Worm (Caenorhabditis elegans) whole organism, L3 larva: ENCODE measurements around the gene C23H4.8.

Source experiments
- R02D3.7 ChIP-seq: fragments of 150-350 bp; optimal IDR thresholded peaks from 2 replicates; lab custom pipeline; 2014; ENCODE audit warnings: missing biosample characterization, missing genetic modification characterization
- ZK546.5 ChIP-seq: sonication (generic microtip); optimal IDR thresholded peaks from 2 replicates; lab custom pipeline; 2017; ENCODE audit warnings: missing biosample characterization, missing genetic modification characterization
- ama-1 ChIP-seq: fragments of 150-350 bp; optimal IDR thresholded peaks from 2 replicates; lab custom pipeline; 2018
- ceh-16 ChIP-seq: sonication (generic microtip); optimal IDR thresholded peaks from 2 replicates; lab custom pipeline; 2017; ENCODE audit warnings: missing biosample characterization, missing genetic modification characterization
- ceh-28 ChIP-seq: fragments of 150-350 bp; optimal IDR thresholded peaks from 2 replicates; lab custom pipeline; 2014; ENCODE audit warnings: missing biosample characterization, missing genetic modification reagents, missing genetic modification characterization
- ceh-82 ChIP-seq: fragments of 150-350 bp; optimal IDR thresholded peaks from 2 replicates; lab custom pipeline; 2014; ENCODE audit warnings: missing biosample characterization, missing genetic modification characterization
- ceh-9 ChIP-seq: sonication (generic microtip); optimal IDR thresholded peaks from 2 replicates; lab custom pipeline; 2018; ENCODE audit warnings: missing biosample characterization, missing genetic modification characterization
- daf-12 ChIP-seq: fragments of 150-350 bp; optimal IDR thresholded peaks from 2 replicates; lab custom pipeline; 2014; ENCODE audit warnings: missing biosample characterization, missing genetic modification reagents, missing genetic modification characterization
- egl-27 ChIP-seq: sonication (generic microtip); optimal IDR thresholded peaks from 4 replicates; lab custom pipeline; 2017; ENCODE audit warnings: missing biosample characterization, missing genetic modification reagents, missing genetic modification characterization
- elt-1 ChIP-seq: fragments of 150-350 bp; optimal IDR thresholded peaks from 2 replicates; lab custom pipeline; 2014; ENCODE audit warnings: missing biosample characterization, missing genetic modification characterization
- elt-2 ChIP-seq: sonication (generic microtip); optimal IDR thresholded peaks from 2 replicates; lab custom pipeline; 2016; ENCODE audit warnings: missing genetic modification reagents, mild to moderate bottlenecking, missing genetic modification characterization, missing compliant biosample characterization
- fkh-10 ChIP-seq: sonication (generic microtip); optimal IDR thresholded peaks from 2 replicates; lab custom pipeline; 2017; ENCODE audit warnings: missing biosample characterization, missing genetic modification reagents, missing genetic modification characterization
- fkh-2 ChIP-seq: fragments of 150-350 bp; optimal IDR thresholded peaks from 2 replicates; lab custom pipeline; 2014; ENCODE audit warnings: missing biosample characterization, missing genetic modification reagents, missing genetic modification characterization
- fos-1 ChIP-seq: fragments of 150-350 bp; optimal IDR thresholded peaks from 2 replicates; lab custom pipeline; 2014; ENCODE audit warnings: missing biosample characterization, missing genetic modification characterization
- hmg-11 ChIP-seq: sonication (generic microtip); optimal IDR thresholded peaks from 2 replicates; lab custom pipeline; 2016; ENCODE audit warnings: missing genetic modification characterization, missing compliant biosample characterization
- jun-1 ChIP-seq: fragments of 150-350 bp; optimal IDR thresholded peaks from 2 replicates; lab custom pipeline; 2014; ENCODE audit warnings: missing biosample characterization, missing genetic modification reagents, missing genetic modification characterization
- lin-15B ChIP-seq: fragments of 150-350 bp; optimal IDR thresholded peaks from 2 replicates; lab custom pipeline; 2014; ENCODE audit warnings: missing biosample characterization, missing genetic modification characterization
- lsy-12 ChIP-seq: sonication (generic microtip); optimal IDR thresholded peaks from 2 replicates; lab custom pipeline; 2016; ENCODE audit warnings: mild to moderate bottlenecking, missing genetic modification characterization, missing compliant biosample characterization
- mdl-1 ChIP-seq: fragments of 150-350 bp; optimal IDR thresholded peaks from 2 replicates; lab custom pipeline; 2014; ENCODE audit warnings: missing biosample characterization, missing genetic modification characterization
- mml-1 ChIP-seq: fragments of 150-350 bp; sonication (generic microtip); optimal IDR thresholded peaks from 3 replicates; lab custom pipeline; 2014; ENCODE audit warnings: missing biosample characterization, missing genetic modification characterization
- nhr-11 ChIP-seq: fragments of 150-350 bp; optimal IDR thresholded peaks from 2 replicates; lab custom pipeline; 2014; ENCODE audit warnings: missing biosample characterization, missing genetic modification characterization
- nhr-12 ChIP-seq: fragments of 150-350 bp; optimal IDR thresholded peaks from 2 replicates; lab custom pipeline; 2014; ENCODE audit warnings: missing biosample characterization, missing genetic modification characterization
- nhr-237 ChIP-seq: fragments of 150-350 bp; optimal IDR thresholded peaks from 2 replicates; lab custom pipeline; 2014; ENCODE audit warnings: missing biosample characterization, missing genetic modification characterization
- nhr-25 ChIP-seq: sonication (generic microtip); optimal IDR thresholded peaks from 2 replicates; lab custom pipeline; 2017; ENCODE audit warnings: missing biosample characterization, missing genetic modification characterization
- nhr-43 ChIP-seq: sonication (generic microtip); optimal IDR thresholded peaks from 2 replicates; lab custom pipeline; 2016; ENCODE audit warnings: mild to moderate bottlenecking, missing genetic modification characterization, missing compliant biosample characterization; ENCODE audit not compliant: poor library complexity, severe bottlenecking
- nhr-76 ChIP-seq: fragments of 150-350 bp; sonication (generic microtip); optimal IDR thresholded peaks from 5 replicates; lab custom pipeline; 2014; ENCODE audit warnings: missing biosample characterization, missing genetic modification characterization
- nhr-77 ChIP-seq: fragments of 150-350 bp; optimal IDR thresholded peaks from 2 replicates; lab custom pipeline; 2014; ENCODE audit warnings: missing biosample characterization, missing genetic modification characterization
- pha-4 ChIP-seq: fragments of 150-350 bp; optimal IDR thresholded peaks from 2 replicates; lab custom pipeline; 2014; ENCODE audit warnings: missing biosample characterization, missing genetic modification reagents, missing genetic modification characterization
- pqm-1 ChIP-seq: fragments of 150-350 bp; optimal IDR thresholded peaks from 2 replicates; lab custom pipeline; 2017; ENCODE audit warnings: missing biosample characterization, missing genetic modification characterization, inconsistent platforms
- sea-2 ChIP-seq: fragments of 150-350 bp; sonication (generic microtip); optimal IDR thresholded peaks from 4 replicates; lab custom pipeline; 2014; ENCODE audit warnings: missing biosample characterization, missing genetic modification reagents, missing genetic modification characterization
- skn-1 ChIP-seq: fragments of 150-350 bp; optimal IDR thresholded peaks from 2 replicates; lab custom pipeline; 2014; ENCODE audit warnings: missing biosample characterization, missing genetic modification characterization
- snpc-4 ChIP-seq: fragments of 150-350 bp; optimal IDR thresholded peaks from 2 replicates; lab custom pipeline; 2014; ENCODE audit warnings: missing biosample characterization, missing genetic modification characterization
- tbx-2 ChIP-seq: sonication (generic microtip); optimal IDR thresholded peaks from 2 replicates; lab custom pipeline; 2016; ENCODE audit warnings: mild to moderate bottlenecking, missing genetic modification characterization, missing compliant biosample characterization
- unc-62 ChIP-seq: fragments of 150-350 bp; sonication (generic microtip); optimal IDR thresholded peaks from 4 replicates; lab custom pipeline; 2014; ENCODE audit warnings: missing biosample characterization, missing genetic modification reagents, missing genetic modification characterization
- zag-1 ChIP-seq: fragments of 150-350 bp; optimal IDR thresholded peaks from 2 replicates; lab custom pipeline; 2014; ENCODE audit warnings: missing biosample characterization, missing genetic modification characterization

The C23H4.8 gene

ce11 chrX:12171631-12172348, 45.3 kb upstream of the C23H4.8 start, which contains the start of gene F57G12.1 (continued):
- TF ChIP-seq unc-62 (GFP tag; lab: Kevin White, UChicago) (peak; percentile 55), lin-15B (tag; lab: Kevin White, UChicago) (peak; percentile 7), nhr-43 (tag; lab: Kevin White, UChicago) (peak; percentile 37), R02D3.7 (tag; lab: Kevin White, UChicago) (no peak), egl-27 (tag; lab: Kevin White, UChicago) (peak; percentile 41), hmg-11 (tag; lab: Kevin White, UChicago) (peak; percentile 93), ama-1 (lab: Kevin White, UChicago) (peak; percentile 81), ceh-16 (tag; lab: Kevin White, UChicago) (no peak), ZK546.5 (tag; lab: Kevin White, UChicago) (no peak), ceh-28 (tag; lab: Kevin White, UChicago) (peak; percentile 39), mml-1 (tag; lab: Kevin White, UChicago) (no peak), nhr-11 (peak; percentile 56), nhr-12 (no peak), snpc-4 (no peak), fkh-2 (no peak), tbx-2 (tag; lab: Kevin White, UChicago) (peak; percentile 5), zag-1 (tag; lab: Kevin White, UChicago) (no peak)

ce11 chrX:12172482-12173134, 44.4 kb upstream of the C23H4.8 start:
- TF ChIP-seq snpc-4 (no peak), zag-1 (tag; lab: Kevin White, UChicago) (no peak), fos-1 (tag; lab: Kevin White, UChicago) (no peak), hmg-11 (tag; lab: Kevin White, UChicago) (no peak), elt-2 (tag; lab: Kevin White, UChicago) (peak; percentile 94), fkh-2 (no peak), nhr-76 (tag; lab: Kevin White, UChicago) (no peak), elt-1 (tag; lab: Kevin White, UChicago) (peak; percentile 90), sea-2 (GFP tag; lab: Kevin White, UChicago) (no peak), mdl-1 (tag; lab: Kevin White, UChicago) (no peak), pha-4 (tag; lab: Kevin White, UChicago) (peak; percentile 9), nhr-12 (no peak), fkh-10 (GFP tag; lab: Kevin White, UChicago) (no peak), ZK546.5 (tag; lab: Kevin White, UChicago) (no peak), lsy-12 (no peak), ceh-82 (tag; lab: Kevin White, UChicago) (no peak), skn-1 (tag; lab: Kevin White, UChicago) (no peak), nhr-237 (tag; lab: Kevin White, UChicago) (no peak), unc-62 (GFP tag; lab: Kevin White, UChicago) (no peak), pqm-1 (tag; lab: Kevin White, UChicago) (peak; percentile 70), R02D3.7 (tag; lab: Kevin White, UChicago) (no peak), nhr-25 (peak; percentile 55), nhr-77 (tag; lab: Kevin White, UChicago) (no peak), jun-1 (tag; lab: Kevin White, UChicago) (peak; percentile 46), egl-27 (tag; lab: Kevin White, UChicago) (no peak), daf-12 (tag; lab: Kevin White, UChicago) (no peak)
- TF ChIP-seq, all 47 proteins: peak for 6

- TF ChIP-seq ceh-9 (no peak), elt-2 (tag; lab: Kevin White, UChicago) (peak; percentile 40), pqm-1 (tag; lab: Kevin White, UChicago) (peak; percentile 35)
Observed at ce11 chrX:12173989-12174388, 43.1 kb upstream of the C23H4.8 start.
